Worm (Caenorhabditis elegans) whole organism, L1 larva: ENCODE measurements around the gene ZC239.3.

ENCODE experiments used
- dpl-1 ChIP-seq, 3 experiments: fragments of 150-350 bp in 2 of 3; sonication (generic microtip) in 1 of 3; optimal IDR thresholded peaks; 2 replicates each; lab custom pipeline; 2014 to 2017; ENCODE audit warnings: missing biosample characterization in 3 of 3, missing genetic modification characterization in 3 of 3, missing genetic modification reagents in 3 of 3
- pqm-1 ChIP-seq: sonication (generic microtip); optimal IDR thresholded peaks from 3 replicates; lab custom pipeline; 2017; ENCODE audit warnings: missing biosample characterization, missing genetic modification characterization
- snu-23 ChIP-seq: sonication (generic microtip); optimal IDR thresholded peaks from 2 replicates; lab custom pipeline; 2016; ENCODE audit warnings: missing genetic modification characterization, missing compliant biosample characterization

DNA sequence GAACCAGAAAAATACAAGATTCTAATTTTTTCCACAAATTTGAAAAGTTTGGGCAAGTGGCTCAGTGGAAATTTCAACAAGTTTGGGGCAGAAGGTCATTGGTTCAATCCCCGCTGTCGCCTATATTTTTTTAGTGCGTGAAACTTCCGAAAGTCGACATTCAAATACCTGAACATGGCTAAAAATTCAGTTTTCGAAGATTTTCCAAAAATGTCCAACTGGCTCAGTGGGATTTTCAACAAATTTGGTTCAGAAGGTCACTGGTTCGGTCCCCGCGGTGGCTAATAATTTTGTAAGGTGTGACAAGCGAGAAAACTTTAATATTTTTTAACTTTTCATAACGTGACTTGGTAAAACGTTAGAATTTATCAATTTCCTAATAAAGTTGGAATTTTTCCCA, 48.8 kb downstream of the ZC239.3 start:
- TF ChIP-seq snu-23 (GFP tag; lab: Kevin White, UChicago) = no peak
- TF ChIP-seq dpl-1 (GFP tag; optimal IDR thresholded peaks at IDR 0.05; lab: Kevin White, UChicago) = no peak
- no peak for TF ChIP-seq pqm-1 (tag; lab: Kevin White, UChicago)
